Worm (Caenorhabditis elegans): ENCODE results near the gene F49C12.7.
A peak's percentile ranks its signal among the peaks of the same experiment; 100 is the strongest.

F49C12.7 gene

DNA sequence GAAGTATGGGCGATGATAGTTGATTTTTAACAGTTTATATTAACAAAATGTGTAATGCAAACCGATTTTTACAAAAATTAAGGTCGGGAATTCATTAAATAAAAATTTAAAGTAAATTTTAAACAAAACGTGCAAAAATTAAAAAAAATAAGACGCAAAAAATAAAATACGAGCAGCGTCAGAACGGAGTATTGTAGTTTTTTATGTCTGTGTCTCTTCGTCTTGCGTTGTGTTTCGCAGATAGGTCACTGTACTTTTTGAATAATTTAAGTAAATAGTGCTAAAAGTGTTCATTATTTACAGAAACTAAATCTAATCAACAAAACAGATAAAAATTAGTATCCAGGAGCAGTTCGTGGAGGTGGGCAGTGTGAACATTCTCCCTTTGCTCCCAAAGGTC, 52.4 kb downstream of the F49C12.7 start:
- TF ChIP-seq hmg-1.2 (GFP tag; IDR thresholded peaks at IDR 0.05) (peak; percentile 92), attf-3 (GFP tag; conservative IDR thresholded peaks at IDR 0.05) (peak; percentile 91), dpff-1 (tag; optimal IDR thresholded peaks at IDR 0.05) (no peak)

DNA sequence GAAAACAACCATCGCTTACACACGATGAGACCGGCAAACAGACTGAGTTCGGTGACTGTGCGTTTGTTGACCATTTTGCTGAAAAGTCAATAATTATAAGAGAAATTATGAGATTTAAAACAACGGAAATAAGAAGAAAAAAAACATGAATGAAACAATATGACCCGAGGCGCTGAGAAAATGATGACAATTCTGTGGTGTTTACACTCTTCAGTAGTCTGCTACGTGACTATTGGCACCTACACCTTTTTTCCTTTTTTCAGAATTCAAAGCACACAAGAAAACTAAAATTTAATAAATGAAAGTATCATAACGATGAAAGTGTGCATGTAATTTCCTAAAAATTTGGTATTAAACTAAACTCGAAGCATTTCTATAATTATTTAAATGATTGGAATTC, 53.0 kb downstream of the F49C12.7 start, which contains the start of gene Y11D7A.10:
TSS of gene Y11D7A.10 (minus strand) at position 82 of the 400 bp plus-strand sequence.
- TF ChIP-seq egl-18 (GFP tag; IDR thresholded peaks at IDR 0.05) = no peak
- no peak for TF ChIP-seq ama-1 (optimal IDR thresholded peaks at IDR 0.05)
- no peak for TF ChIP-seq ama-1 (GFP tag; optimal IDR thresholded peaks at IDR 0.05)
- TF ChIP-seq nfyb-1 (GFP tag; IDR thresholded peaks at IDR 0.05) = no peak
- TF ChIP-seq sea-2 (GFP tag; IDR thresholded peaks at IDR 0.05) = no peak
